Worm (Caenorhabditis elegans): Measurements from ENCODE around the gene K10H10.12.

Gene K10H10.12

ce11 chrII:14455332-14455731, 50.8 kb downstream of the K10H10.12 start, which contains the start of gene dmsr-6:
Gene dmsr-6, plus strand, starts transcription at chrII:14455632.
- TF ChIP-seq ceh-91 (GFP tag; IDR thresholded peaks at IDR 0.05) (no peak), cebp-1 (GFP tag; IDR thresholded peaks at IDR 0.05) (no peak), cebp-1 (tag; optimal IDR thresholded peaks at IDR 0.05) (no peak), egl-44 (GFP tag; IDR thresholded peaks at IDR 0.05) (no peak), madf-10 (tag; optimal IDR thresholded peaks at IDR 0.05) (no peak), ccch-3 (GFP tag; optimal IDR thresholded peaks at IDR 0.05) (no peak), mes-4 (tag; optimal IDR thresholded peaks at IDR 0.05) (no peak), nhr-27 (tag; optimal IDR thresholded peaks at IDR 0.05) (no peak)

Data from whole organism, young adult.